Worm (Caenorhabditis elegans) whole organism, L3 larva: Measurements from ENCODE around the gene B0334.13.

ENCODE experiments used
- R02D3.7 ChIP-seq: fragments of 150-350 bp; optimal IDR thresholded peaks from 2 replicates; lab custom pipeline; 2014; ENCODE audit warnings: missing biosample characterization, missing genetic modification characterization
- ceh-28 ChIP-seq: fragments of 150-350 bp; optimal IDR thresholded peaks from 2 replicates; lab custom pipeline; 2014; ENCODE audit warnings: missing biosample characterization, missing genetic modification reagents, missing genetic modification characterization
- ceh-82 ChIP-seq: fragments of 150-350 bp; optimal IDR thresholded peaks from 2 replicates; lab custom pipeline; 2014; ENCODE audit warnings: missing biosample characterization, missing genetic modification characterization
- ceh-9 ChIP-seq: sonication (generic microtip); optimal IDR thresholded peaks from 2 replicates; lab custom pipeline; 2018; ENCODE audit warnings: missing biosample characterization, missing genetic modification characterization
- daf-12 ChIP-seq: fragments of 150-350 bp; optimal IDR thresholded peaks from 2 replicates; lab custom pipeline; 2014; ENCODE audit warnings: missing biosample characterization, missing genetic modification reagents, missing genetic modification characterization
- egl-27 ChIP-seq: sonication (generic microtip); optimal IDR thresholded peaks from 4 replicates; lab custom pipeline; 2017; ENCODE audit warnings: missing biosample characterization, missing genetic modification reagents, missing genetic modification characterization
- egl-5 ChIP-seq: fragments of 150-350 bp; optimal IDR thresholded peaks from 2 replicates; lab custom pipeline; 2017; ENCODE audit warnings: missing biosample characterization, missing genetic modification reagents, missing genetic modification characterization, inconsistent platforms
- elt-1 ChIP-seq: fragments of 150-350 bp; optimal IDR thresholded peaks from 2 replicates; lab custom pipeline; 2014; ENCODE audit warnings: missing biosample characterization, missing genetic modification characterization
- eor-1 ChIP-seq, 2 experiments: fragments of 150-350 bp; optimal IDR thresholded peaks; 2 replicates each; lab custom pipeline; 2014 to 2018; ENCODE audit warnings: missing biosample characterization in 2 of 2, missing genetic modification characterization in 2 of 2
- fkh-10 ChIP-seq: sonication (generic microtip); optimal IDR thresholded peaks from 2 replicates; lab custom pipeline; 2017; ENCODE audit warnings: missing biosample characterization, missing genetic modification reagents, missing genetic modification characterization
- fkh-2 ChIP-seq: fragments of 150-350 bp; optimal IDR thresholded peaks from 2 replicates; lab custom pipeline; 2014; ENCODE audit warnings: missing biosample characterization, missing genetic modification reagents, missing genetic modification characterization
- fos-1 ChIP-seq: fragments of 150-350 bp; optimal IDR thresholded peaks from 2 replicates; lab custom pipeline; 2014; ENCODE audit warnings: missing biosample characterization, missing genetic modification characterization
- hmg-11 ChIP-seq: sonication (generic microtip); optimal IDR thresholded peaks from 2 replicates; lab custom pipeline; 2016; ENCODE audit warnings: missing genetic modification characterization, missing compliant biosample characterization
- lin-15B ChIP-seq: fragments of 150-350 bp; optimal IDR thresholded peaks from 2 replicates; lab custom pipeline; 2014; ENCODE audit warnings: missing biosample characterization, missing genetic modification characterization
- lin-39 ChIP-seq: fragments of 150-350 bp; optimal IDR thresholded peaks from 2 replicates; lab custom pipeline; 2018; ENCODE audit warnings: missing biosample characterization, missing genetic modification reagents, missing genetic modification characterization
- lsy-12 ChIP-seq: sonication (generic microtip); optimal IDR thresholded peaks from 2 replicates; lab custom pipeline; 2016; ENCODE audit warnings: mild to moderate bottlenecking, missing genetic modification characterization, missing compliant biosample characterization
- mml-1 ChIP-seq: fragments of 150-350 bp; sonication (generic microtip); optimal IDR thresholded peaks from 3 replicates; lab custom pipeline; 2014; ENCODE audit warnings: missing biosample characterization, missing genetic modification characterization
- nfya-1 ChIP-seq: sonication (generic microtip); optimal IDR thresholded peaks from 2 replicates; lab custom pipeline; 2017; ENCODE audit warnings: missing genetic modification characterization, mild to moderate bottlenecking, missing compliant biosample characterization, antibody characterized with exemption, moderate library complexity; ENCODE audit not compliant: insufficient read depth
- nhr-11 ChIP-seq: fragments of 150-350 bp; optimal IDR thresholded peaks from 2 replicates; lab custom pipeline; 2014; ENCODE audit warnings: missing biosample characterization, missing genetic modification characterization
- nhr-12 ChIP-seq: fragments of 150-350 bp; optimal IDR thresholded peaks from 2 replicates; lab custom pipeline; 2014; ENCODE audit warnings: missing biosample characterization, missing genetic modification characterization
- nhr-23 ChIP-seq: fragments of 150-350 bp; optimal IDR thresholded peaks from 2 replicates; lab custom pipeline; 2014; ENCODE audit warnings: missing biosample characterization, missing genetic modification reagents, missing genetic modification characterization
- nhr-237 ChIP-seq: fragments of 150-350 bp; optimal IDR thresholded peaks from 2 replicates; lab custom pipeline; 2014; ENCODE audit warnings: missing biosample characterization, missing genetic modification characterization
- nhr-25 ChIP-seq: sonication (generic microtip); optimal IDR thresholded peaks from 2 replicates; lab custom pipeline; 2017; ENCODE audit warnings: missing biosample characterization, missing genetic modification characterization
- nhr-28 ChIP-seq: fragments of 150-350 bp; optimal IDR thresholded peaks from 2 replicates; lab custom pipeline; 2014; ENCODE audit warnings: missing biosample characterization, missing genetic modification characterization
- nhr-43 ChIP-seq: sonication (generic microtip); optimal IDR thresholded peaks from 2 replicates; lab custom pipeline; 2016; ENCODE audit warnings: mild to moderate bottlenecking, missing genetic modification characterization, missing compliant biosample characterization; ENCODE audit not compliant: poor library complexity, severe bottlenecking
- pha-4 ChIP-seq: fragments of 150-350 bp; optimal IDR thresholded peaks from 2 replicates; lab custom pipeline; 2014; ENCODE audit warnings: missing biosample characterization, missing genetic modification reagents, missing genetic modification characterization
- pqm-1 ChIP-seq: fragments of 150-350 bp; optimal IDR thresholded peaks from 2 replicates; lab custom pipeline; 2017; ENCODE audit warnings: missing biosample characterization, missing genetic modification characterization, inconsistent platforms
- skn-1 ChIP-seq: fragments of 150-350 bp; optimal IDR thresholded peaks from 2 replicates; lab custom pipeline; 2014; ENCODE audit warnings: missing biosample characterization, missing genetic modification characterization
- snpc-4 ChIP-seq: fragments of 150-350 bp; optimal IDR thresholded peaks from 2 replicates; lab custom pipeline; 2014; ENCODE audit warnings: missing biosample characterization, missing genetic modification characterization
- unc-39 ChIP-seq: sonication (generic microtip); optimal IDR thresholded peaks from 4 replicates; lab custom pipeline; 2017; ENCODE audit warnings: missing biosample characterization, missing genetic modification characterization
- zag-1 ChIP-seq: fragments of 150-350 bp; optimal IDR thresholded peaks from 2 replicates; lab custom pipeline; 2014; ENCODE audit warnings: missing biosample characterization, missing genetic modification characterization
- ztf-11 ChIP-seq: fragments of 150-350 bp; optimal IDR thresholded peaks from 2 replicates; lab custom pipeline; 2014; ENCODE audit warnings: missing biosample characterization, missing genetic modification characterization
- ztf-4 ChIP-seq: fragments of 150-350 bp; optimal IDR thresholded peaks from 2 replicates; lab custom pipeline; 2014; ENCODE audit warnings: missing biosample characterization, missing genetic modification characterization

B0334.13 gene

ce11 chrII:11514775-11515174 lies 26.7 kb downstream of the B0334.13 start, which contains the start of gene srh-44:
Gene srh-44 (plus strand): TSS chrII:11515075.
- TF ChIP-seq nhr-28 (tag; lab: Kevin White, UChicago) (no peak), elt-1 (tag; lab: Kevin White, UChicago) (no peak), eor-1 (tag; optimal IDR thresholded peaks at IDR 0.05; lab: Kevin White, UChicago) (no peak), ceh-28 (tag; lab: Kevin White, UChicago) (no peak), R02D3.7 (tag; lab: Kevin White, UChicago) (no peak), lin-39 (tag; lab: Kevin White, UChicago) (no peak), fkh-10 (GFP tag; lab: Kevin White, UChicago) (no peak), mml-1 (tag; lab: Kevin White, UChicago) (no peak), lin-15B (tag; lab: Kevin White, UChicago) (no peak), lsy-12 (no peak), fos-1 (tag; lab: Kevin White, UChicago) (no peak), pqm-1 (no peak), zag-1 (tag; lab: Kevin White, UChicago) (no peak), ztf-4 (no peak)
- TF ChIP-seq, all 47 proteins: peak for 0

ce11 chrII:11518184-11518583 lies 30.1 kb downstream of the B0334.13 start, which contains the start of gene B0334.10:
Gene B0334.10 (plus strand): TSS chrII:11518484.
- TF ChIP-seq nhr-11 (tag; lab: Kevin White, UChicago) (no peak), R02D3.7 (tag; lab: Kevin White, UChicago) (no peak), eor-1 (tag; optimal IDR thresholded peaks at IDR 0.05; lab: Kevin White, UChicago) (no peak), snpc-4 (tag; lab: Kevin White, UChicago) (no peak), egl-27 (tag; lab: Kevin White, UChicago) (no peak), mml-1 (tag; lab: Kevin White, UChicago) (no peak), nhr-43 (tag; lab: Kevin White, UChicago) (no peak), hmg-11 (no peak), nfya-1 (tag; lab: Kevin White, UChicago) (no peak), nhr-237 (tag; lab: Kevin White, UChicago) (no peak), fos-1 (tag; lab: Kevin White, UChicago) (no peak), ztf-4 (no peak), pha-4 (tag; lab: Kevin White, UChicago) (no peak), unc-39 (tag; lab: Kevin White, UChicago) (no peak), daf-12 (no peak), skn-1 (tag; lab: Kevin White, UChicago) (no peak)

- TF ChIP-seq nhr-28 (tag; lab: Kevin White, UChicago) (no peak), unc-39 (tag; lab: Kevin White, UChicago) (no peak), nfya-1 (tag; lab: Kevin White, UChicago) (no peak), fkh-10 (GFP tag; lab: Kevin White, UChicago) (no peak), fos-1 (tag; lab: Kevin White, UChicago) (no peak), nhr-23 (tag; lab: Kevin White, UChicago) (no peak), ztf-4 (no peak), snpc-4 (tag; lab: Kevin White, UChicago) (no peak), fkh-2 (tag; lab: Kevin White, UChicago) (no peak)
Measured at ce11 chrII:11521300-11521699, 33.2 kb downstream of the B0334.13 start, which contains the start of gene Y62F5A.10. Gene Y62F5A.10 (plus strand): TSS chrII:11521600.

- no peak for TF ChIP-seq ztf-11
- TF ChIP-seq fos-1 (tag; lab: Kevin White, UChicago), result no peak
- no peak for TF ChIP-seq egl-5 (tag; lab: Kevin White, UChicago)
- TF ChIP-seq ceh-28 (tag; lab: Kevin White, UChicago), result no peak
- TF ChIP-seq snpc-4 (tag; lab: Kevin White, UChicago), result no peak
- no peak for TF ChIP-seq R02D3.7 (tag; lab: Kevin White, UChicago)
- TF ChIP-seq nhr-12, result no peak
- no peak for TF ChIP-seq ceh-82 (tag; lab: Kevin White, UChicago)
- no peak for TF ChIP-seq pha-4 (tag; lab: Kevin White, UChicago)
- TF ChIP-seq hmg-11, result no peak
- no peak for TF ChIP-seq ceh-9 (tag; lab: Kevin White, UChicago)
- TF ChIP-seq fkh-10 (GFP tag; lab: Kevin White, UChicago), result no peak
- TF ChIP-seq nhr-25, result no peak
- TF ChIP-seq daf-12, result no peak
- TF ChIP-seq nhr-43 (tag; lab: Kevin White, UChicago), result no peak
Measured at ce11 chrII:11526954-11527353, 38.9 kb downstream of the B0334.13 start, which contains the start of gene age-1. Gene age-1 (minus strand): TSS chrII:11527054.
